Worm (Caenorhabditis elegans) whole organism, L4/young adult: ENCODE results near the gene R02E12.5.

Experiments used
- W03F9.2 ChIP-seq: fragments of 150-350 bp; optimal IDR thresholded peaks from 2 replicates; lab custom pipeline; 2014; ENCODE audit warnings: missing biosample characterization, missing genetic modification characterization
- dao-5 ChIP-seq: sonication (generic microtip); optimal IDR thresholded peaks from 2 replicates; lab custom pipeline; 2016; ENCODE audit warnings: missing genotype, missing genetic modification characterization, moderate library complexity, missing compliant biosample characterization
- him-1 ChIP-seq: sonication (generic microtip); optimal IDR thresholded peaks from 2 replicates; lab custom pipeline; 2016; ENCODE audit warnings: missing genotype, missing genetic modification reagents, missing genetic modification characterization, missing compliant biosample characterization

DNA sequence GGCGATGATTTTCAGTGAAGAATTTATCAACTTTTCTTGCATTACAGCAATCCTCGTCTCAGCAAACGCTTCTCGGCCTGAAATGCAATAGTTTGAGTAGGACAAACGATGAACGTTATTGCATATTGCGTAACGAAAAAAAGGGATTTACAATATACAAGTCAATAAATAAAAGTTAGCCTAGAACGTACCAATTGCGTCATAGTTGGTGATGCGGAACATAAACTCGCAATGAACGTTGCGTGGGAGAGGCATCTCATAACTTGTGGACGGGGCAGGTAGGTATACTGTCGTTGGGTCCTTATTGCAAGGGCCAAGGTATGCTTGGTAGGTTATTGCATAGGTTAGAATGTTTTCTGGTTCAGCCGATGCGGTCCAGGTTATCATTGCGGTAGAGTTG is 26.4 kb upstream of the R02E12.5 start:
- no peak for TF ChIP-seq him-1 (tag; lab: Kevin White, UChicago)
- TF ChIP-seq W03F9.2 (tag; lab: Kevin White, UChicago): no peak
- TF ChIP-seq dao-5 (tag; lab: Kevin White, UChicago): no peak
